Worm (Caenorhabditis elegans) whole organism, midembryonic: Measurements from ENCODE around the gene paqr-1.

ENCODE experiments used
- cog-1 ChIP-seq: sonication (generic microtip); optimal IDR thresholded peaks from 2 replicates; lab custom pipeline; 2016; ENCODE audit warnings: missing genetic modification characterization, missing compliant biosample characterization
- med-1 ChIP-seq: sonication (generic microtip); optimal IDR thresholded peaks from 2 replicates; lab custom pipeline; 2017; ENCODE audit warnings: missing genetic modification characterization, mild to moderate bottlenecking, missing compliant biosample characterization, antibody characterized with exemption, missing genetic modification reagents; ENCODE audit not compliant: insufficient read depth
- ztf-29 ChIP-seq: fragments of 200-800 bp; sonication (Bioruptor generic); IDR thresholded peaks from 2 replicates; pipeline ENCODE4 v1.3.6; 2022; ENCODE audit warnings: missing genetic modification reagents, missing genetic modification characterization, missing compliant biosample characterization

DNA sequence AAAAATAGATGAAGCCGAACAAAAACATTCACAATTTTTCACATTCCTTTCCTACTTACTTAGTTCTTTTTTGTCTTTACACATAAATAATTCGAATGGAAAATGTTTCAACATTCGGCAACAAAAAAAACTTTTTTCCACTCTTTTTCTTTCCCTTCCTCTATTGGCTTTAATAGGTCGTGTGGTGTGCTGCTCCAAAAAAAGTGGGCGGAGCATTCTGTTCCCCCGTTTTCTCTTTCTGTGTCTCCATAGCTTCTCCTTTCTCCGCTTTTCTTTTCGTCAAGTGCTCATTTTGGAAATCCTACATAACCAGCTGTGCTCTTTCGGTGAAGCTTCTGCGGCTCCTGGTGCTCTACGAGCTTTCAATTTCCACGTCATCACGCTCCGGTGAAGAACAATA lies 13.8 kb downstream of the paqr-1 start, which contains the start of gene C01G5.25:
- TF ChIP-seq cog-1 (tag; lab: Kevin White, UChicago) (no peak), ztf-29 (GFP tag; lab: Robert Waterston, UW) (no peak), med-1 (GFP tag; lab: Kevin White, UChicago) (no peak)
